Worm (Caenorhabditis elegans) whole organism, late embryonic: ENCODE data around the gene F53A2.9.

Source experiments
- C08G9.2 ChIP-seq: sonication (generic microtip); optimal IDR thresholded peaks from 2 replicates; lab custom pipeline; 2016; ENCODE audit warnings: mild to moderate bottlenecking, missing genetic modification characterization, moderate library complexity, missing compliant biosample characterization
- C38D4.7 ChIP-seq: fragments of 200-800 bp; sonication (Bioruptor generic); optimal IDR thresholded peaks from 2 replicates; lab custom pipeline; 2018; ENCODE audit warnings: mild to moderate bottlenecking, missing genetic modification characterization, moderate library complexity, missing compliant biosample characterization
- F13H6.1 ChIP-seq: sonication (generic microtip); optimal IDR thresholded peaks from 2 replicates; lab custom pipeline; 2016; ENCODE audit warnings: missing genetic modification characterization, missing compliant biosample characterization
- K09A11.1 ChIP-seq: sonication (generic microtip); optimal IDR thresholded peaks from 2 replicates; lab custom pipeline; 2017; ENCODE audit warnings: antibody characterized with exemption, mild to moderate bottlenecking, missing genetic modification characterization, missing compliant biosample characterization; ENCODE audit not compliant: insufficient read depth
- T23F11.4 ChIP-seq: fragments of 200-800 bp; sonication (Bioruptor generic); optimal IDR thresholded peaks from 2 replicates; lab custom pipeline; 2018; ENCODE audit warnings: mild to moderate bottlenecking, missing genetic modification characterization, missing compliant biosample characterization
- ceh-18 ChIP-seq: sonication (generic microtip); optimal IDR thresholded peaks from 2 replicates; lab custom pipeline; 2016; ENCODE audit warnings: missing genetic modification characterization, missing compliant biosample characterization
- ceh-19 ChIP-seq: fragments of 200-800 bp; sonication (Bioruptor generic); optimal IDR thresholded peaks from 2 replicates; lab custom pipeline; 2018; ENCODE audit warnings: mild to moderate bottlenecking, missing genetic modification characterization, missing compliant biosample characterization
- ceh-22 ChIP-seq: sonication (generic microtip); optimal IDR thresholded peaks from 2 replicates; lab custom pipeline; 2017; ENCODE audit warnings: missing biosample characterization, missing genetic modification characterization
- ceh-31 ChIP-seq: sonication (generic microtip); optimal IDR thresholded peaks from 2 replicates; lab custom pipeline; 2016; ENCODE audit warnings: missing genetic modification characterization, missing compliant biosample characterization
- ceh-6 ChIP-seq: fragments of 200-800 bp; sonication (Bioruptor generic); optimal IDR thresholded peaks from 2 replicates; lab custom pipeline; 2018; ENCODE audit warnings: mild to moderate bottlenecking, missing genetic modification characterization, missing compliant biosample characterization
- ceh-9 ChIP-seq: sonication (generic microtip); optimal IDR thresholded peaks from 2 replicates; lab custom pipeline; 2016; ENCODE audit warnings: mild to moderate bottlenecking, missing genetic modification characterization, inconsistent platforms, missing compliant biosample characterization
- dmd-4 ChIP-seq: sonication (generic microtip); optimal IDR thresholded peaks from 2 replicates; lab custom pipeline; 2016; ENCODE audit warnings: borderline replicate concordance, missing genetic modification characterization, missing compliant biosample characterization
- dve-1 ChIP-seq: sonication (generic microtip); optimal IDR thresholded peaks from 2 replicates; lab custom pipeline; 2017; ENCODE audit warnings: antibody characterized with exemption, mild to moderate bottlenecking, missing genetic modification characterization, missing compliant biosample characterization
- elt-2 ChIP-seq: sonication (generic microtip); optimal IDR thresholded peaks from 2 replicates; lab custom pipeline; 2016; ENCODE audit warnings: missing genetic modification reagents, missing genetic modification characterization, missing compliant biosample characterization
- fax-1 ChIP-seq: sonication (generic microtip); optimal IDR thresholded peaks from 2 replicates; lab custom pipeline; 2016; ENCODE audit warnings: missing genotype, missing genetic modification characterization, missing compliant biosample characterization
- fkh-10 ChIP-seq: fragments of 150-350 bp; optimal IDR thresholded peaks from 2 replicates; lab custom pipeline; 2014; ENCODE audit warnings: missing biosample characterization, missing genetic modification reagents, missing genetic modification characterization
- gmeb-2 ChIP-seq: sonication (generic microtip); optimal IDR thresholded peaks from 2 replicates; lab custom pipeline; 2016; ENCODE audit warnings: missing genetic modification characterization, inconsistent platforms, missing compliant biosample characterization
- hlh-15 ChIP-seq: sonication (generic microtip); optimal IDR thresholded peaks from 2 replicates; lab custom pipeline; 2016; ENCODE audit warnings: missing genetic modification characterization, missing compliant biosample characterization
- hlh-8 ChIP-seq: sonication (generic microtip); optimal IDR thresholded peaks from 2 replicates; lab custom pipeline; 2016; ENCODE audit warnings: missing genotype, missing genetic modification characterization, missing compliant biosample characterization
- nfya-1 ChIP-seq: sonication (generic microtip); optimal IDR thresholded peaks from 2 replicates; lab custom pipeline; 2017; ENCODE audit warnings: missing genetic modification characterization, mild to moderate bottlenecking, missing compliant biosample characterization, antibody characterized with exemption, moderate library complexity
- odd-2 ChIP-seq: sonication (generic microtip); optimal IDR thresholded peaks from 2 replicates; lab custom pipeline; 2017; ENCODE audit warnings: antibody characterized with exemption, mild to moderate bottlenecking, missing genetic modification characterization, missing compliant biosample characterization
- pha-2 ChIP-seq: sonication (generic microtip); optimal IDR thresholded peaks from 2 replicates; lab custom pipeline; 2017; ENCODE audit warnings: mild to moderate bottlenecking, missing genetic modification characterization, missing compliant biosample characterization
- pha-4 ChIP-seq: fragments of 150-350 bp; optimal IDR thresholded peaks from 2 replicates; lab custom pipeline; 2018; ENCODE audit warnings: missing biosample characterization, missing genetic modification reagents, missing genetic modification characterization
- pqm-1 ChIP-seq: sonication (generic microtip); optimal IDR thresholded peaks from 2 replicates; lab custom pipeline; 2016; ENCODE audit warnings: missing genetic modification characterization, missing compliant biosample characterization
- rnt-1 ChIP-seq: sonication (generic microtip); optimal IDR thresholded peaks from 2 replicates; lab custom pipeline; 2016; ENCODE audit warnings: missing genetic modification characterization, missing compliant biosample characterization
- sdc-2 ChIP-seq: sonication (generic microtip); optimal IDR thresholded peaks from 2 replicates; lab custom pipeline; 2016; ENCODE audit warnings: missing genotype, missing genetic modification characterization, missing compliant biosample characterization
- sox-2 ChIP-seq: fragments of 200-800 bp; sonication (Bioruptor generic); IDR thresholded peaks from 2 replicates; pipeline ENCODE4 v1.3.6; 2022; ENCODE audit warnings: missing genetic modification reagents, missing genetic modification characterization, missing compliant biosample characterization
- tbx-2 ChIP-seq: sonication (generic microtip); optimal IDR thresholded peaks from 2 replicates; lab custom pipeline; 2016; ENCODE audit warnings: missing genetic modification characterization, missing compliant biosample characterization
- tbx-7 ChIP-seq: sonication (generic microtip); optimal IDR thresholded peaks from 2 replicates; lab custom pipeline; 2016; ENCODE audit warnings: missing genotype, missing genetic modification characterization, missing compliant biosample characterization
- ttx-3 ChIP-seq: sonication (generic microtip); optimal IDR thresholded peaks from 2 replicates; lab custom pipeline; 2016; ENCODE audit warnings: missing genetic modification reagents, missing genetic modification characterization, missing compliant biosample characterization
- unc-42 ChIP-seq: sonication (generic microtip); optimal IDR thresholded peaks from 2 replicates; lab custom pipeline; 2016; ENCODE audit warnings: missing genotype, missing genetic modification characterization, missing compliant biosample characterization
- unc-55 ChIP-seq: sonication (generic microtip); optimal IDR thresholded peaks from 2 replicates; lab custom pipeline; 2017; ENCODE audit warnings: missing biosample characterization, missing genetic modification reagents, missing genetic modification characterization

The F53A2.9 gene

DNA sequence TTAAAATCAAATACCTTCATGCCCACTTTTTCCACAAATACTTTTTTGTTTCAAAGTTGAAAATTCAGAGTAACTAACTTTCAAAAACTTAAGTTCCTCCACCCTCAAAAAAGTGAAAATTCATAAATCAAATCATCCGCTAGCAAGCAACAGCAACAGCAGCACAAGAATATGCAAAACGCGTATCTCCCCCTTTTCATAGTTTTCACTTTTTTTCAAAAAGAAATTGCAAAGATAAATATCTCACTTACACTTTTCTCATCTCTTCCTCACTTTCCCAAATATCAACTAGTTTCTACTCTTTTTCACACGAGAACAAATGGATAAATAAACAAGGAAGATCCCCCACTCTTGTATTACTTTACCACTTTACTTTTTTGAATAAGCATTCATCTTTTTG lies 22.5 kb upstream of the F53A2.9 start:
- TF ChIP-seq tbx-2 (tag; lab: Kevin White, UChicago) (no peak), ceh-9 (tag; lab: Kevin White, UChicago) (no peak), ceh-19 (GFP tag; lab: Kevin White, UChicago) (no peak), unc-42 (tag; lab: Kevin White, UChicago) (peak; percentile 26), tbx-7 (tag; lab: Kevin White, UChicago) (no peak), ttx-3 (tag; lab: Kevin White, UChicago) (no peak), ceh-18 (tag; lab: Kevin White, UChicago) (no peak)

DNA sequence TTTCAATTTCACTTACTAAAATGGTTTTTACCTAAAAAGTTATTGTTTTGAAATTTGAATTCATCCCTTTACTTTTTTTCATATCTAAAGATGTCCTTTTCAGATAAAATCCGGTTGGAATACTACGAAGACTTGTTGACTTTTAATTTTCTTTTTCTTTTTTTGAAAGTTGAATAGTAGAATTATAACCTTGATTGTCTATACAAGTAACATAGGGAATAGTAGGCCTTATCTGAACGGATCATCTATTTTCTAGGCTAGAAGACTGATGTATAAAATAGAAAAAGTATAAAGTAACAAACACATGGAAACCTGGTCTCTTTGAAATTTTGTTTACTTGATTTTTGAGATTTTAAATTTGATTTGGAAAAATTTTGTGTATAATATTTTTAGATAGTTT lies 21.7 kb upstream of the F53A2.9 start:
- TF ChIP-seq odd-2 (tag; lab: Kevin White, UChicago) (no peak), F13H6.1 (tag; lab: Kevin White, UChicago) (no peak), sdc-2 (tag; lab: Kevin White, UChicago) (no peak)
- TF ChIP-seq, all 69 proteins: peak for 0

DNA sequence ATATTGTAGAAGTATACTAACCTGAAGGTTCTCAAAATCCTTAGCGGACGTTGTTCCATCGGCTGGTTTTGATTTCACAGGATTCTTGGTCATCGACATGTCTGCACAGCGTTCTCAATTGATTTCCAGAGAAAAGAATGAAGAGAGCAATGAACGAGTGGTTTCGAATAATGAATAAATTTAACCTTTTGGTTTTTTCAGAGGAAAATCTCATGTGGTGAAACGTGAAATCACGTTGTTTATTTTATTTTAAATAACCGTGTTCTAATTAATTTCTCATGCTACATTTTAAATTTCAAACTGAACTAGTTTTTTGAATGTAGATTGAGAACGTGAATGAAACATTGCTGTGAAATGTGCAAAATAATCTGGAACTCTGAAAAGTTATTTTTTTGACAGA lies 21.0 kb upstream of the F53A2.9 start, which contains the start of gene T03F6.6:
Gene T03F6.6 (minus strand): TSS at position 101 of the 400 bp plus-strand sequence.
- TF ChIP-seq hlh-8 (tag; lab: Kevin White, UChicago) (no peak), T23F11.4 (no peak), sox-2 (no peak), dmd-4 (tag; lab: Kevin White, UChicago) (no peak), C08G9.2 (tag; lab: Kevin White, UChicago) (no peak), ceh-9 (tag; lab: Kevin White, UChicago) (no peak), hlh-15 (tag; lab: Kevin White, UChicago) (no peak)

DNA sequence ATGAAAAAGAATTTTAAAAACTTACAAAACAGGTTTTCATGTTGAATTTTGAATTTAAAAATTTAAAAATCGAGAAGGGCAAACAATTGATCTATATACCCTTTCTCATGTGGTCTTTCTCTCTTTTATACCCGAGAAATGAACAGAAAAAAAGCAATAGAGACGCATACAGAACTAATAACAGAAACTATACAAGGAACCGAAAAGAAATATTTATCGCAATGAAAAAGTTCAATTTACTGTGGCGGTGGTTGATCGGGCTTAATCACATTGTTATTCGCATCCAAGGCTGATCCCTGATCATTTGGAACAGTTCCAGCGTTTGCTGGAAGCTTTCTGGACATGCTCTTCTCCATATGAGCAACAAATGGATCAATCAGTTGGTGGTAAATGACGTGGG lies 19.1 kb upstream of the F53A2.9 start, which contains the start of gene T03F6.10:
Gene T03F6.10 (minus strand): TSS at position 101 of the 400 bp plus-strand sequence.
- TF ChIP-seq elt-2 (tag; lab: Kevin White, UChicago) (no peak), pqm-1 (no peak), pha-2 (tag; lab: Kevin White, UChicago) (no peak), K09A11.1 (tag; lab: Kevin White, UChicago) (no peak), ceh-6 (no peak), gmeb-2 (no peak), fax-1 (tag; lab: Kevin White, UChicago) (no peak), pha-4 (tag; lab: Kevin White, UChicago) (no peak), tbx-7 (tag; lab: Kevin White, UChicago) (no peak), ceh-22 (tag; lab: Kevin White, UChicago) (no peak), T23F11.4 (no peak), fkh-10 (no peak), rnt-1 (tag; lab: Kevin White, UChicago) (no peak)

DNA sequence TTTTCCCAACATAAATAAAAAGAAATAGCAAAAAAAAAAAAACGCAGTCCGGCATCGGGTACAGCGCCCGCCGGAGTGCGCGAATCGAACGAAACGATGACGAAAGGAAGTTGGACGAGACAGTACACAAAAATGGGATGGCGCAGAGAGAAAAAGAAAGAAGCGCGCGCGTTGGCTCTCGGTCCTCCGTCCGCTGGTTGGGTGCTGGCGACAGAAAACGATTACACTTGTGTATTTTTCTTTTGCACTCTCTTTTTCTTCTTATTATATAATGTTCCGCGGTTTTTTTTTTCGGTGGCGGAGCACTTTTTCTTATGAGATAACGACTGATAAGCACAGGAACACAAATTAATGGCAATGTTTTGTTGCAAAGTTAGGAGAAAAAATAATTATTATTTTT lies 18.1 kb upstream of the F53A2.9 start:
- peak; percentile 25 for TF ChIP-seq elt-2 (tag; lab: Kevin White, UChicago)
- no peak for TF ChIP-seq rnt-1 (tag; lab: Kevin White, UChicago)
- peak; percentile 15 for TF ChIP-seq ceh-31 (tag; lab: Kevin White, UChicago)
- TF ChIP-seq unc-55 (GFP tag; lab: Kevin White, UChicago), result no peak
- peak; percentile 83 for TF ChIP-seq nfya-1 (tag; lab: Kevin White, UChicago)
- peak; percentile 9 for TF ChIP-seq unc-42 (tag; lab: Kevin White, UChicago)
- TF ChIP-seq, all 69 proteins: peak for 4

DNA sequence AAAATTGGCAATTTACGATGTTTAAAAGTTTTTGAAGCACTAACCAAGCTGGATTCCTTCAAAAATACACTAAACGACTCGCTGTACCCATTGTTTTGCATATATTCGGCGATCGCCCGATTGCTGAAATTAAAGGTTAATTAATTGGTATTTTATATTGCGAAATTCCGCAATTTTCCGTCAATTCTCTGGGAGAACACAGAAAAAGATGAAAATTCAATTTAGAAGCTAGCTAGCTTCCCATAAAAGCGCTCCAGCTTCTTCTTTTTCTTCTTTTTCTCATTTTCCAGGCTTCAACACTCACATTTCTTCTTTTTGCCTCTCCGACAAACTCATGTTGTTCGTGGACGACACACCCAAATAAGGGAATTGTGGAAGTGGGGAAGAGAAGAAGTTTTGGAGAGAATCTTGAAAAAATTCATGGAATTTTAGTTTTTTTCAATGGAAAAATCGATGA lies 17.2 kb upstream of the F53A2.9 start, which contains the start of gene lis-1:
Gene lis-1 (minus strand): TSS at position 407 of the 457 bp plus-strand sequence.
- TF ChIP-seq dve-1 (no peak), hlh-15 (tag; lab: Kevin White, UChicago) (no peak), C38D4.7 (GFP tag; lab: Kevin White, UChicago) (no peak), ceh-31 (tag; lab: Kevin White, UChicago) (peak; percentile 12), unc-42 (tag; lab: Kevin White, UChicago) (peak; percentile 83)
